Fruit fly (Drosophila melanogaster) whole organism, wandering third instar larva: ENCODE results near the gene CG13842.

Experiments used
- CG32264 ChIP-seq: fragments of 200-800 bp; sonication (Bioruptor generic); optimal IDR thresholded peaks from 2 replicates; lab custom pipeline; 2016; ENCODE audit warnings: missing biosample characterization, missing genetic modification characterization
- CG9705 ChIP-seq: fragments of 200-800 bp; sonication (Bioruptor generic); optimal IDR thresholded peaks from 2 replicates; lab custom pipeline; 2018; ENCODE audit warnings: missing biosample characterization, mild to moderate bottlenecking, missing genetic modification characterization
- GATAd ChIP-seq: sonication (Bioruptor generic); optimal IDR thresholded peaks from 2 replicates; lab custom pipeline; 2016; ENCODE audit warnings: missing biosample characterization, missing genetic modification characterization
- Hr83 ChIP-seq: fragments of 200-300 bp; sonication (Bioruptor generic); optimal IDR thresholded peaks from 2 replicates; lab custom pipeline; 2016; ENCODE audit warnings: missing biosample characterization, mild to moderate bottlenecking, missing genetic modification characterization, moderate library complexity; ENCODE audit not compliant: poor library complexity, severe bottlenecking
- Sp1 ChIP-seq: fragments of 200-800 bp; sonication (Bioruptor generic); optimal IDR thresholded peaks from 3 replicates; lab custom pipeline; 2019; ENCODE audit warnings: missing biosample characterization, mild to moderate bottlenecking, missing genetic modification characterization, moderate library complexity
- dl ChIP-seq, 2 experiments: fragments of 175-275, 200-275 bp in 1 of 2; fragments of 200-275 bp in 1 of 2; sonication (Bioruptor generic); optimal IDR thresholded peaks; lab custom pipeline; 2018; ENCODE audit warnings: mild to moderate bottlenecking in 2 of 2, missing biosample characterization in 2 of 2, missing genetic modification characterization in 2 of 2, moderate library complexity in 2 of 2; ENCODE audit not compliant: partially characterized antibody in 2 of 2, insufficient read depth in 1 of 2
- psq ChIP-seq: fragments of 200-800 bp; sonication (Bioruptor generic); optimal IDR thresholded peaks from 3 replicates; lab custom pipeline; 2017; ENCODE audit warnings: missing biosample characterization, mild to moderate bottlenecking, missing genetic modification characterization, moderate library complexity

DNA sequence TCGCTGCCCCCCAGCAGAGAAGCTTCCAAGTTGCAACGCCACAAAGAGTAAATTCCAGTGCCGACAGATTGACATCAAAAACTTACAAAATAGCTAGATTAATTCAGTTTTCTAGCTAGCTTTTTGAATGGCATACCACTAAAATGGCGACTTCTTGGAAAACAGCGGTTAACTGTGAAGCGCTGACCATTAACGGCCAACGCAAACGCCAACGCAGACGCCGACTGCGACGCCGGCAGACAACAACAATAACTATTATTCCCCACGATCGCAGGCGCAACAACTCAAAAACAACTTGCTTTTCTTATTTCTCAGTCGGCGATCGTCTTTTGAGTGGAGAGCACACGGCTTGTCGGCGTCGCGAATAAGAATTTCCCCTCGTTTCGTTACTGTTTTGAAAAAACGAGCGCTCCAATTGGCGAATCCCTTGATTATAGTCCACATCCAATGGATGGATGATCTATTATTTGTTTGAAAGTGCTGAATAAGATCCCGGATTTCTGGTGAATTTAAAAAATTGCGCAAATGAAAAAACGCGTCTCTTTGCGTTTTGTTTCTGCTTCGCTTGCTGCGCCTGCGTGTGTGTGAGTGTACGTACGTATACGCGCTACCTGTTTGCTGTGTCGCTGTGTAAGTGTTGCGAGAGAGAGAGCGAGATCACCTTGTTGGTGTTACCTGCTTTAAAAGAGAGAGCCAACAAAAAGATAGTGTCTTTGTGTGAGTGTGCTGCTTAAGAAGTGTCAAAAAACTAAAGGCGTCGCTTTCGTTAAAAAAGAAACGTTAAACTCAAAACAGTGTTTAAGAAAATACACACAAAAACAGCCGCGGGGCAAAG, 40.4 kb downstream of the CG13842 start:
- no peak for TF ChIP-seq GATAd (GFP tag; lab: Kevin White, UChicago)
- TF ChIP-seq CG9705 (GFP tag; lab: Kevin White, UChicago), result no peak
- peak; percentile 32 to 48 for TF ChIP-seq dl (GFP tag; optimal IDR thresholded peaks at IDR 0.05; lab: Kevin White, UChicago; ENCODE audit: insufficient read depth in 1 of 2, partially characterized antibody in 2 of 2)
- TF ChIP-seq Sp1 (GFP tag; lab: Kevin White, UChicago), result peak; percentile 21
- no peak for TF ChIP-seq CG32264 (GFP tag; lab: Kevin White, UChicago)
- peak; percentile 35 for TF ChIP-seq psq (GFP tag; lab: Kevin White, UChicago)
- peak; percentile 14 for TF ChIP-seq Hr83
